Worm (Caenorhabditis elegans) whole organism, mixed stage, embryonic: Measurements from ENCODE around the gene rad-23.

Experiments
- lin-13 ChIP-seq: fragments of 150-350 bp; optimal IDR thresholded peaks from 2 replicates; lab custom pipeline; 2014; ENCODE audit warnings: missing biosample characterization, missing genetic modification characterization
- nhr-12 ChIP-seq: fragments of 150-350 bp; optimal IDR thresholded peaks from 2 replicates; lab custom pipeline; 2014; ENCODE audit warnings: missing biosample characterization, missing genetic modification characterization
- pha-4 ChIP-seq: fragments of 150-350 bp; optimal IDR thresholded peaks from 2 replicates; lab custom pipeline; 2018; ENCODE audit warnings: missing biosample characterization, missing genetic modification reagents, missing genetic modification characterization
- unc-62 ChIP-seq: fragments of 150-350 bp; optimal IDR thresholded peaks from 2 replicates; lab custom pipeline; 2014; ENCODE audit warnings: missing biosample characterization, missing genetic modification reagents, missing genetic modification characterization

DNA sequence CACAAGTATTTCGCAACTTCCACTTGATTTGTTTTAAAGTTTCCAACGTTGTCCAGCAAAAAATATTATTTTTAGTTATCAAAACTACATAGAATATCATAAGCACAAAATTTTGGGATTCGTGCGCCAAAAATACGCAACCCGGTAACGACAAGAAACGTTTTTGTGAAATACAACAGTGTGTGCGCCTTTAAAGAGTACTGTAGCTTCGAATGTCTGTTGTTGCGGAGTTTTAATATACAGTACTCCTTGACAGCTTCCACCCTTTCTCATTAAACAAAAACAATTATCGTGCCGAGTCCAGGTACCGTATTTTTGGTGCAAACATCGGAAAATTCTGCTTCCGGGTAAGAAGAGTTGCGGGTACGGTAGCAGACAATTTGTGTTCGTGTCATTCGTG lies 27.7 kb upstream of the rad-23 start:
- TF ChIP-seq unc-62 (GFP tag; lab: Kevin White, UChicago) (no peak), lin-13 (no peak), pha-4 (tag; lab: Kevin White, UChicago) (no peak), nhr-12 (no peak)
